Worm (Caenorhabditis elegans) whole organism, L4 larva: Measurements from ENCODE around the gene srw-140.

Experiments
- hlh-30 ChIP-seq: sonication (generic microtip); optimal IDR thresholded peaks from 2 replicates; lab custom pipeline; 2017; ENCODE audit warnings: antibody characterized with exemption, mild to moderate bottlenecking, missing genetic modification characterization, missing compliant biosample characterization; ENCODE audit not compliant: insufficient read depth
- nhr-102 ChIP-seq: sonication (generic microtip); optimal IDR thresholded peaks from 2 replicates; lab custom pipeline; 2016; ENCODE audit warnings: mild to moderate bottlenecking, missing genetic modification characterization, moderate library complexity, missing compliant biosample characterization
- php-3 ChIP-seq: fragments of 200-800 bp; sonication (Bioruptor generic); IDR thresholded peaks from 2 replicates; pipeline ENCODE4 v1.3.6; 2022; ENCODE audit warnings: missing genetic modification reagents, missing genetic modification characterization, missing compliant biosample characterization
- rbr-2 ChIP-seq: sonication (generic microtip); optimal IDR thresholded peaks from 2 replicates; lab custom pipeline; 2016; ENCODE audit warnings: missing genotype, missing genetic modification characterization, missing compliant biosample characterization
- saeg-2 ChIP-seq: fragments of 200-800 bp; sonication (Bioruptor generic); IDR thresholded peaks from 2 replicates; pipeline ENCODE4 v1.3.6; 2022; ENCODE audit warnings: missing genetic modification reagents, missing genetic modification characterization, missing compliant biosample characterization
- skn-1 ChIP-seq: fragments of 150-350 bp; optimal IDR thresholded peaks from 2 replicates; lab custom pipeline; 2014; ENCODE audit warnings: missing biosample characterization, missing genetic modification characterization
- unc-62 ChIP-seq, 3 experiments: fragments of 150-350 bp in 1 of 3; sonication (generic microtip); optimal IDR thresholded peaks in 2 of 3; peaks in 1 of 3; 1 replicate in 1 of 3; 2 replicates in 2 of 3; lab custom pipeline; 2014 to 2017; ENCODE audit warnings: missing biosample characterization in 3 of 3, missing genetic modification characterization in 3 of 3, missing genetic modification reagents in 3 of 3, missing genotype in 1 of 3
- vab-7 ChIP-seq: fragments of 200-800 bp; sonication (Bioruptor generic); IDR thresholded peaks from 2 replicates; pipeline ENCODE4 v1.3.6; 2022; ENCODE audit warnings: missing genetic modification reagents, missing genetic modification characterization, missing compliant biosample characterization
- zfp-2 ChIP-seq: sonication (generic microtip); optimal IDR thresholded peaks from 2 replicates; lab custom pipeline; 2016; ENCODE audit warnings: mild to moderate bottlenecking, missing genetic modification characterization, missing compliant biosample characterization
- zip-11 ChIP-seq: fragments of 200-800 bp; sonication (Bioruptor generic); IDR thresholded peaks from 2 replicates; pipeline ENCODE4 v1.3.6; 2022; ENCODE audit warnings: missing genetic modification characterization, missing compliant biosample characterization

Gene srw-140

DNA sequence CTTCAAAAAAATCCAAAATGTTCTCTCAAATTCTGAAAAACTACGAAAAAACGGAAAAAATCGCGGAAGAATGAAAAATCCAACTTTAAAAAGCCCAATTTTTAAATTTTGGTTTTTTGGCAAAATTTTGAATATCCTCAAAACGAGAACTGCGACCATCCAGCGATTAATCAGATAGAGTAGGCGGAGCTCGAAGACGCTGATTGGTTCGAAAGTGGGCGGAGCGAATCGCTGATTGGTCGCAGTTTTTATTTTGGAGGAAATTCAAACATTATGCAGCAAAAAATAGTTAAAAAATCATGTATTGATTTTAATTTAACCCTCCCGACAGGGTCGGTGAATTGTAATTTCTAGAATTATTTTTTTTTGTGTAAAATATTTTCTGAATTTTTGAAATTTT is 48.1 kb downstream of the srw-140 start:
- TF ChIP-seq php-3 (GFP tag; lab: Robert Waterston, UW) (no peak), hlh-30 (tag; lab: Kevin White, UChicago) (no peak), rbr-2 (no peak), zfp-2 (no peak), nhr-102 (tag; lab: Kevin White, UChicago) (no peak), skn-1 (tag; lab: Kevin White, UChicago) (no peak), saeg-2 (GFP tag; lab: Robert Waterston, UW) (no peak), vab-7 (no peak), unc-62 (GFP tag; optimal IDR thresholded peaks at IDR 0.05 in 1 of 2; lab: Kevin White, UChicago) (no peak), unc-62 (tag; optimal IDR thresholded peaks at IDR 0.05; lab: Kevin White, UChicago) (no peak), zip-11 (GFP tag; lab: Robert Waterston, UW) (no peak)
